Fruit fly (Drosophila melanogaster) whole organism, embryonic: Measurements from ENCODE around the gene Tsp97E.

ENCODE experiments used
- Awh ChIP-seq: fragments of 200-800 bp; sonication (Bioruptor generic); IDR thresholded peaks from 2 replicates; pipeline ENCODE4, ENCODE4 v1.3.6; 2022; ENCODE audit warnings: missing biosample characterization, missing genetic modification characterization
- B-H1 ChIP-seq: fragments of 200-800 bp; sonication (Bioruptor generic); IDR thresholded peaks from 3 replicates; pipeline ENCODE4 v1.3.6; 2022; ENCODE audit warnings: missing biosample characterization, missing genetic modification characterization
- BEAF-32 ChIP-seq: fragments of 200-800 bp; sonication (Bioruptor generic); optimal IDR thresholded peaks from 3 replicates; lab custom pipeline; 2017; ENCODE audit warnings: missing biosample characterization, missing genetic modification characterization, mild to moderate bottlenecking, moderate library complexity, missing genetic modification reagents
- CG10267 ChIP-seq: fragments of 200-800 bp; sonication (Bioruptor generic); optimal IDR thresholded peaks from 2 replicates; lab custom pipeline; 2018; ENCODE audit warnings: missing biosample characterization, mild to moderate bottlenecking, missing genetic modification characterization, moderate library complexity
- CG10959 ChIP-seq: fragments of 200-800 bp; sonication (Bioruptor generic); IDR thresholded peaks from 2 replicates; pipeline ENCODE4 v1.3.6; 2022; ENCODE audit warnings: missing biosample characterization, missing genetic modification characterization
- CG11456 ChIP-seq: fragments of 200-800 bp; sonication (Bioruptor generic); IDR thresholded peaks from 3 replicates; pipeline ENCODE4 v1.3.6; 2022; ENCODE audit warnings: missing biosample characterization, missing genetic modification characterization
- CG11504 ChIP-seq: fragments of 200-800 bp; sonication (Bioruptor generic); optimal IDR thresholded peaks from 3 replicates; lab custom pipeline; 2019; ENCODE audit warnings: missing biosample characterization, mild to moderate bottlenecking, missing genetic modification characterization, moderate library complexity
- CG11695 ChIP-seq: fragments of 200-800 bp; sonication (Bioruptor generic); IDR thresholded peaks from 3 replicates; pipeline ENCODE4 v1.3.6; 2022; ENCODE audit warnings: missing biosample characterization, missing genetic modification characterization
- CG14441 ChIP-seq: fragments of 200-800 bp; sonication (Bioruptor generic); IDR thresholded peaks from 2 replicates; pipeline ENCODE4 v1.3.6; 2022; ENCODE audit warnings: missing biosample characterization, missing genetic modification characterization
- CG14667 ChIP-seq: fragments of 200-800 bp; sonication (Bioruptor generic); IDR thresholded peaks from 2 replicates; pipeline ENCODE4 v1.3.6; 2022; ENCODE audit warnings: missing biosample characterization, missing genetic modification characterization
- CG1529 ChIP-seq: fragments of 200-800 bp; sonication (Bioruptor generic); optimal IDR thresholded peaks from 3 replicates; lab custom pipeline; 2018; ENCODE audit warnings: missing biosample characterization, missing genetic modification characterization
- CG17385 ChIP-seq: fragments of 200-800 bp; sonication (Bioruptor generic); optimal IDR thresholded peaks from 3 replicates; lab custom pipeline; 2018; ENCODE audit warnings: missing biosample characterization, mild to moderate bottlenecking, missing genetic modification characterization
- CG34422 ChIP-seq: fragments of 200-800 bp; sonication (Bioruptor generic); IDR thresholded peaks from 3 replicates; pipeline ENCODE4 v1.3.6; 2022; ENCODE audit warnings: missing biosample characterization, missing genetic modification characterization
- CG5180 ChIP-seq: fragments of 200-800 bp; sonication (Bioruptor generic); optimal IDR thresholded peaks from 3 replicates; lab custom pipeline; 2017; ENCODE audit warnings: missing biosample characterization, missing genetic modification characterization, mild to moderate bottlenecking, moderate library complexity, missing genetic modification reagents
- CG6854 ChIP-seq: fragments of 200-800 bp; sonication (Bioruptor generic); optimal IDR thresholded peaks from 3 replicates; lab custom pipeline; 2017; ENCODE audit warnings: missing biosample characterization, mild to moderate bottlenecking, missing genetic modification characterization
- CG7372 ChIP-seq: fragments of 200-800 bp; sonication (Bioruptor generic); IDR thresholded peaks from 2 replicates; pipeline ENCODE4 v1.3.6; 2022; ENCODE audit warnings: missing biosample characterization, missing genetic modification characterization
- CG9437 ChIP-seq: fragments of 200-800 bp; sonication (Bioruptor generic); optimal IDR thresholded peaks from 2 replicates; lab custom pipeline; 2018; ENCODE audit warnings: missing biosample characterization, mild to moderate bottlenecking, missing genetic modification characterization
- Chrac-16 ChIP-seq: fragments of 200-800 bp; sonication (Bioruptor generic); optimal IDR thresholded peaks from 3 replicates; lab custom pipeline; 2016; ENCODE audit warnings: missing biosample characterization, missing genetic modification characterization
- CoRest ChIP-seq: fragments of 200-800 bp; sonication (Bioruptor generic); optimal IDR thresholded peaks from 3 replicates; lab custom pipeline; 2018; ENCODE audit warnings: missing biosample characterization, mild to moderate bottlenecking, missing genetic modification characterization, moderate library complexity
- D19A ChIP-seq: fragments of 200-800 bp; optimal IDR thresholded peaks from 3 replicates; lab custom pipeline; 2019; ENCODE audit warnings: missing biosample characterization, mild to moderate bottlenecking, missing genetic modification characterization, moderate library complexity
- Doc2 ChIP-seq: fragments of 200-800 bp; sonication (Bioruptor generic); IDR thresholded peaks from 2 replicates; pipeline ENCODE4 v1.3.6; 2022; ENCODE audit warnings: missing biosample characterization, missing genetic modification characterization
- HHEX ChIP-seq: fragments of 200-800 bp; sonication (Bioruptor generic); optimal IDR thresholded peaks from 3 replicates; lab custom pipeline; 2017; ENCODE audit warnings: missing biosample characterization, mild to moderate bottlenecking, missing genetic modification characterization, missing genetic modification reagents
- Hand ChIP-seq: fragments of 200-800 bp; sonication (Bioruptor generic); optimal IDR thresholded peaks from 2 replicates; lab custom pipeline; 2017; ENCODE audit warnings: mild to moderate bottlenecking, missing biosample characterization, missing genetic modification reagents, missing genetic modification characterization
- Lpt ChIP-seq: fragments of >200 bp; optimal IDR thresholded peaks from 2 replicates; lab custom pipeline; 2018; ENCODE audit warnings: missing biosample characterization, missing genetic modification characterization
- Optix ChIP-seq: fragments of 200-800 bp; sonication (Bioruptor generic); IDR thresholded peaks from 3 replicates; pipeline ENCODE4 v1.3.6; 2022; ENCODE audit warnings: missing biosample characterization, missing genetic modification characterization
- PHDP ChIP-seq: fragments of 200-800 bp; sonication (Bioruptor generic); optimal IDR thresholded peaks from 3 replicates; lab custom pipeline; 2018; ENCODE audit warnings: missing biosample characterization, mild to moderate bottlenecking, missing genetic modification characterization, moderate library complexity
- Ravus ChIP-seq: fragments of 200-800 bp; sonication (Bioruptor generic); IDR thresholded peaks from 2 replicates; pipeline ENCODE4 v1.3.6; 2022; ENCODE audit warnings: missing biosample characterization, missing genetic modification characterization
- Six4 ChIP-seq: fragments of 200-800 bp; sonication (Bioruptor generic); optimal IDR thresholded peaks from 2 replicates; lab custom pipeline; 2016; ENCODE audit warnings: missing biosample characterization, missing genetic modification characterization
- Ssrp ChIP-seq: fragments of 200-800 bp; sonication (Bioruptor generic); optimal IDR thresholded peaks from 2 replicates; lab custom pipeline; 2018; ENCODE audit warnings: missing biosample characterization, mild to moderate bottlenecking, missing genetic modification characterization, moderate library complexity
- chm ChIP-seq: fragments of 200-800 bp; sonication (Bioruptor generic); IDR thresholded peaks from 2 replicates; pipeline ENCODE4 v1.3.6; 2022; ENCODE audit warnings: missing biosample characterization, missing genetic modification characterization
- croc ChIP-seq: fragments of 200-800 bp; sonication (Bioruptor generic); conservative IDR thresholded peaks from 3 replicates; pipeline ENCODE4 v1.3.6; 2022; ENCODE audit warnings: missing biosample characterization, missing genetic modification characterization
- eve ChIP-seq, 2 experiments: fragments of >200 bp; optimal IDR thresholded peaks; 2 replicates each; lab custom pipeline; 2017; ENCODE audit warnings: missing biosample characterization in 2 of 2, missing genetic modification characterization in 2 of 2
- hb ChIP-seq: fragments of 200-800 bp; sonication (Bioruptor generic); IDR thresholded peaks from 3 replicates; pipeline ENCODE4 v1.3.6; 2022; ENCODE audit warnings: missing biosample characterization, missing genetic modification characterization; ENCODE audit not compliant: partially characterized antibody
- hbn ChIP-seq: fragments of 200-800 bp; sonication (Bioruptor generic); IDR thresholded peaks from 2 replicates; pipeline ENCODE4 v1.3.6; 2022; ENCODE audit warnings: missing biosample characterization, missing genetic modification characterization; ENCODE audit not compliant: partially characterized antibody
- kah ChIP-seq: fragments of 200-800 bp; sonication (Bioruptor generic); optimal IDR thresholded peaks from 2 replicates; lab custom pipeline; 2018; ENCODE audit warnings: missing biosample characterization, mild to moderate bottlenecking, missing genetic modification characterization
- kay ChIP-seq: fragments of 200-800 bp; sonication (Bioruptor generic); optimal IDR thresholded peaks from 2 replicates; lab custom pipeline; 2016; ENCODE audit warnings: missing biosample characterization, missing genetic modification characterization
- odd ChIP-seq: fragments of 200-800 bp; sonication (Bioruptor generic); optimal IDR thresholded peaks from 2 replicates; lab custom pipeline; 2017; ENCODE audit warnings: missing biosample characterization, mild to moderate bottlenecking, missing genetic modification characterization
- org-1 ChIP-seq: fragments of 200-800 bp; sonication (Bioruptor generic); optimal IDR thresholded peaks from 2 replicates; lab custom pipeline; 2017; ENCODE audit warnings: missing biosample characterization, missing genetic modification characterization
- pzg ChIP-seq: fragments of 200-800 bp; sonication (Bioruptor generic); optimal IDR thresholded peaks from 3 replicates; lab custom pipeline; 2018; ENCODE audit warnings: missing biosample characterization, mild to moderate bottlenecking, missing genetic modification characterization, moderate library complexity
- repo ChIP-seq: fragments of 200-800 bp; sonication (Bioruptor generic); optimal IDR thresholded peaks from 2 replicates; lab custom pipeline; 2016; ENCODE audit warnings: missing biosample characterization, missing genetic modification characterization
- salm ChIP-seq: fragments of 200-800 bp; sonication (Bioruptor generic); optimal IDR thresholded peaks from 2 replicates; lab custom pipeline; 2018; ENCODE audit warnings: missing biosample characterization, mild to moderate bottlenecking, missing genetic modification characterization
- sens ChIP-seq: fragments of 200-800 bp; sonication (Bioruptor generic); peaks from one replicate; lab custom pipeline; 2016; ENCODE audit warnings: missing biosample characterization, missing genetic modification characterization
- sna ChIP-seq: fragments of 200-800 bp; sonication (Bioruptor generic); IDR thresholded peaks from 2 replicates; pipeline ENCODE4 v1.3.6; 2022; ENCODE audit warnings: missing biosample characterization, missing genetic modification characterization; ENCODE audit not compliant: partially characterized antibody
- sob ChIP-seq: fragments of 200-800 bp; sonication (Bioruptor generic); IDR thresholded peaks from 2 replicates; pipeline ENCODE4 v1.3.6; 2022; ENCODE audit warnings: missing biosample characterization, missing genetic modification characterization
- sqz ChIP-seq: fragments of 200-800 bp; sonication (Bioruptor generic); optimal IDR thresholded peaks from 3 replicates; lab custom pipeline; 2018; ENCODE audit warnings: missing biosample characterization, mild to moderate bottlenecking, missing genetic modification characterization
- tio ChIP-seq: fragments of 200-800 bp; sonication (Bioruptor generic); optimal IDR thresholded peaks from 2 replicates; lab custom pipeline; 2017; ENCODE audit warnings: missing biosample characterization, missing genetic modification characterization, inconsistent platforms
- ttk ChIP-seq: fragments of 200-800 bp; sonication (Bioruptor generic); IDR thresholded peaks from 2 replicates; pipeline ENCODE4 v2.1.2; 2022; ENCODE audit warnings: missing biosample characterization, missing genetic modification characterization
- tx ChIP-seq: fragments of 200-800 bp; sonication (Bioruptor generic); optimal IDR thresholded peaks from 2 replicates; lab custom pipeline; 2016; ENCODE audit warnings: missing biosample characterization, missing genetic modification characterization
- vnd ChIP-seq: fragments of 200-800 bp; sonication (Bioruptor generic); IDR thresholded peaks from 3 replicates; pipeline ENCODE4 v1.3.6; 2022; ENCODE audit warnings: missing biosample characterization, missing genetic modification characterization; ENCODE audit not compliant: partially characterized antibody
- wor ChIP-seq: fragments of 200-800 bp; sonication (Bioruptor generic); IDR thresholded peaks from 2 replicates; pipeline ENCODE4 v1.3.6; 2022; ENCODE audit warnings: missing biosample characterization, missing genetic modification characterization

Gene Tsp97E

dm6 chr3R:26988412-26988981, 23.9 kb upstream of the Tsp97E start, which contains the start of gene CG31075 (continued):
- no peak for TF ChIP-seq hb
- no peak for TF ChIP-seq kah (GFP tag; lab: Kevin White, UChicago)
- TF ChIP-seq Lpt (GFP tag; lab: Kevin White, UChicago), result no peak
- no peak for TF ChIP-seq sqz
- peak; percentile 5 for TF ChIP-seq pzg (GFP tag; lab: Kevin White, UChicago)
- 0 out of 2 replicates have a peak, but pooled peaks have one; percentile 29 for TF ChIP-seq wor (GFP tag; lab: Robert Waterston, UW)
- no peak for TF ChIP-seq CG10959 (GFP tag; lab: Robert Waterston, UW)
- peak; percentile 46; the same call in 1 of the 2 replicates for TF ChIP-seq CG14667
- TF ChIP-seq Awh (GFP tag; lab: Robert Waterston, UW), result peak; percentile 50; the same call in 1 of the 2 replicates
- peak; percentile 49 for TF ChIP-seq CoRest
- 0 out of 3 replicates have a peak, but pooled peaks have one; percentile 23 for TF ChIP-seq CG11456 (GFP tag; lab: Robert Waterston, UW)
- peak; percentile 53; the same call in 1 of the 3 replicates for TF ChIP-seq CG34422 (GFP tag; lab: Robert Waterston, UW)
- 0 out of 2 replicates have a peak, but pooled peaks have one; percentile 35 for TF ChIP-seq CG7372 (GFP tag; lab: Robert Waterston, UW)
- no peak for TF ChIP-seq eve (GFP tag; optimal IDR thresholded peaks at IDR 0.05; lab: Kevin White, UChicago)
- peak; percentile 50; the same call in 1 of the 2 replicates for TF ChIP-seq sob (GFP tag; lab: Robert Waterston, UW)
- TF ChIP-seq Ssrp (tag; lab: Kevin White, UChicago), result no peak
- TF ChIP-seq hbn, result no peak
- no peak for TF ChIP-seq CG1529
- TF ChIP-seq sens (GFP tag; lab: Kevin White, UChicago), result no peak
- TF ChIP-seq D19A (tag; lab: Kevin White, UChicago), result peak; percentile 44
- TF ChIP-seq CG9437 (GFP tag; lab: Kevin White, UChicago), result no peak
- TF ChIP-seq kay (GFP tag; lab: Kevin White, UChicago), result no peak
- no peak for TF ChIP-seq tio (GFP tag; lab: Kevin White, UChicago)
- no peak; the same call in 1 of the 2 replicates for TF ChIP-seq chm (GFP tag; lab: Robert Waterston, UW)
- no peak for TF ChIP-seq BEAF-32 (GFP tag; lab: Kevin White, UChicago)
- no peak for TF ChIP-seq tx
- peak; percentile 16 for TF ChIP-seq CG10267 (tag; lab: Kevin White, UChicago)
- no peak for TF ChIP-seq Chrac-16 (GFP tag; lab: Kevin White, UChicago)
- TF ChIP-seq CG11504 (tag; lab: Kevin White, UChicago), result peak; percentile 70
- no peak for TF ChIP-seq CG17385 (GFP tag; lab: Kevin White, UChicago)
- TF ChIP-seq Hand (GFP tag; lab: Kevin White, UChicago), result no peak
- peak; percentile 24 for TF ChIP-seq CG6854 (GFP tag; lab: Kevin White, UChicago)
- TF ChIP-seq CG5180 (GFP tag; lab: Kevin White, UChicago), result no peak
- TF ChIP-seq org-1 (GFP tag; lab: Kevin White, UChicago), result peak; percentile 20
- TF ChIP-seq B-H1, result peak; percentile 28; the same call in 1 of the 3 replicates
- no peak for TF ChIP-seq Optix
- TF ChIP-seq salm (tag; lab: Kevin White, UChicago), result no peak
- TF ChIP-seq odd, result no peak
- peak; percentile 20 for TF ChIP-seq Ravus (GFP tag; lab: Robert Waterston, UW)
- TF ChIP-seq sna, result no peak
- TF ChIP-seq CG11695 (GFP tag; lab: Robert Waterston, UW), result peak; percentile 47; the same call in 1 of the 3 replicates
- TF ChIP-seq vnd (GFP tag; lab: Robert Waterston, UW), result no peak
- TF ChIP-seq HHEX, result peak; percentile 53
- peak; percentile 40 for TF ChIP-seq PHDP
- TF ChIP-seq Six4 (GFP tag; lab: Kevin White, UChicago), result no peak
- peak; percentile 36; the same call in 1 of the 2 replicates for TF ChIP-seq ttk (GFP tag; lab: Robert Waterston, UW)
- no peak for TF ChIP-seq CG14441
- no peak for TF ChIP-seq croc
- TF ChIP-seq Doc2, result no peak
- TF ChIP-seq repo (GFP tag; lab: Kevin White, UChicago), result no peak
